Worm (Caenorhabditis elegans): ENCODE measurements around the gene T01B6.1.

Gene T01B6.1

ce11 chrX:2359797-2360196 lies 24.3 kb downstream of the T01B6.1 start, which contains the start of gene lgc-40:
Gene lgc-40 (plus strand): TSS chrX:2360097.
- TF ChIP-seq madf-8 (GFP tag; conservative IDR thresholded peaks at IDR 0.05) (no peak), attf-5 (GFP tag; optimal IDR thresholded peaks at IDR 0.05) (no peak), atf-7 (tag; optimal IDR thresholded peaks at IDR 0.05) (no peak), lin-54 (GFP tag; optimal IDR thresholded peaks at IDR 0.05) (no peak), tbx-9 (tag; optimal IDR thresholded peaks at IDR 0.05; ENCODE audit: borderline replicate concordance) (no peak), gei-17 (GFP tag; optimal IDR thresholded peaks at IDR 0.05) (no peak), nhr-90 (tag; optimal IDR thresholded peaks at IDR 0.05) (no peak), mxl-1 (tag; optimal IDR thresholded peaks at IDR 0.05) (no peak), him-1 (tag; optimal IDR thresholded peaks at IDR 0.05) (no peak), dpl-1 (GFP tag; optimal IDR thresholded peaks at IDR 0.05) (no peak), snpc-1.1 (tag; optimal IDR thresholded peaks at IDR 0.05; ENCODE audit: insufficient read depth) (no peak), egl-18 (GFP tag; IDR thresholded peaks at IDR 0.05) (no peak), ceh-91 (GFP tag; IDR thresholded peaks at IDR 0.05) (no peak), zfh-2 (GFP tag; conservative IDR thresholded peaks at IDR 0.05) (no peak), zim-3 (tag; optimal IDR thresholded peaks at IDR 0.05) (no peak), somi-1 (GFP tag; optimal IDR thresholded peaks at IDR 0.05) (no peak), tlf-1 (GFP tag; optimal IDR thresholded peaks at IDR 0.05) (no peak), F57C9.4 (tag; optimal IDR thresholded peaks at IDR 0.05) (no peak), ceh-27 (GFP tag; optimal IDR thresholded peaks at IDR 0.05) (no peak)

- TF ChIP-seq T07F8.4 (tag; optimal IDR thresholded peaks at IDR 0.05) = no peak
- TF ChIP-seq Y53G8AR.9 (GFP tag; conservative IDR thresholded peaks at IDR 0.05) = no peak
- TF ChIP-seq ceh-100 (GFP tag; IDR thresholded peaks at IDR 0.05) = no peak
- TF ChIP-seq F22D6.2 (tag; optimal IDR thresholded peaks at IDR 0.05) = no peak
- TF ChIP-seq mel-28 (tag; optimal IDR thresholded peaks at IDR 0.05; ENCODE audit: borderline replicate concordance) = no peak
- TF ChIP-seq F37B4.10 (GFP tag; IDR thresholded peaks at IDR 0.05) = no peak
- no peak for TF ChIP-seq aptf-3 (GFP tag; IDR thresholded peaks at IDR 0.05)
- peak; percentile 68 for TF ChIP-seq snpc-4 (GFP tag; optimal IDR thresholded peaks at IDR 0.05)
- peak; percentile 28 to 93 (median 90) for TF ChIP-seq snpc-4 (tag; optimal IDR thresholded peaks at IDR 0.05)
- TF ChIP-seq mes-4 (tag; optimal IDR thresholded peaks at IDR 0.05) = no peak
- no peak for TF ChIP-seq ama-1 (optimal IDR thresholded peaks at IDR 0.05)
- TF ChIP-seq ama-1 (GFP tag; optimal IDR thresholded peaks at IDR 0.05) = no peak
- TF ChIP-seq nfya-1 (tag; optimal IDR thresholded peaks at IDR 0.05; ENCODE audit: borderline replicate concordance, insufficient read depth) = no peak
- peak; percentile 72 for TF ChIP-seq madf-6 (GFP tag; IDR thresholded peaks at IDR 0.05)
- no peak for TF ChIP-seq attf-6 (GFP tag; IDR thresholded peaks at IDR 0.05)
- TF ChIP-seq hsf-1 (GFP tag; IDR thresholded peaks at IDR 0.05) = 0 out of 2 replicates have a peak, but pooled peaks have one; percentile 29
- TF ChIP-seq F57A8.1 (GFP tag; optimal IDR thresholded peaks at IDR 0.05) = no peak
- TF ChIP-seq him-1 (tag; optimal IDR thresholded peaks at IDR 0.05) = peak; percentile 62
- TF ChIP-seq hmg-1.2 (GFP tag; IDR thresholded peaks at IDR 0.05) = peak; percentile 65
- no peak for TF ChIP-seq nhr-80 (tag; optimal IDR thresholded peaks at IDR 0.05)
- peak; percentile 19 for TF ChIP-seq sptf-2 (GFP tag; optimal IDR thresholded peaks at IDR 0.05)
- TF ChIP-seq madf-8 (GFP tag; conservative IDR thresholded peaks at IDR 0.05) = peak; percentile 29; the same call in 1 of the 2 replicates
- TF ChIP-seq cebp-1 (GFP tag; IDR thresholded peaks at IDR 0.05) = no peak
- TF ChIP-seq cebp-1 (tag; optimal IDR thresholded peaks at IDR 0.05) = no peak
- TF ChIP-seq tbx-9 (tag; optimal IDR thresholded peaks at IDR 0.05; ENCODE audit: borderline replicate concordance) = no peak
- no peak for TF ChIP-seq lin-35 (GFP tag; optimal IDR thresholded peaks at IDR 0.05)
- no peak for TF ChIP-seq nhr-120 (GFP tag; IDR thresholded peaks at IDR 0.05)
- TF ChIP-seq nhr-179 (tag; optimal IDR thresholded peaks at IDR 0.05) = no peak
- TF ChIP-seq madf-3 (GFP tag; IDR thresholded peaks at IDR 0.05) = 0 out of 2 replicates have a peak, but pooled peaks have one; percentile 19
- no peak for TF ChIP-seq Y56A3A.18 (GFP tag; IDR thresholded peaks at IDR 0.05)
- no peak for TF ChIP-seq ccch-3 (GFP tag; optimal IDR thresholded peaks at IDR 0.05)
- no peak for TF ChIP-seq ceh-58 (GFP tag; IDR thresholded peaks at IDR 0.05)
- no peak for TF ChIP-seq T26A5.8 (tag; optimal IDR thresholded peaks at IDR 0.05)
- peak; percentile 80 for TF ChIP-seq snpc-1.1 (tag; optimal IDR thresholded peaks at IDR 0.05; ENCODE audit: insufficient read depth)
Measured at ce11 chrX:2362872-2363271, 27.4 kb downstream of the T01B6.1 start.
